Fruit fly (Drosophila melanogaster): ENCODE measurements around the gene CG43850.

Gene CG43850

dm6 chr2L:13460911-13461866 lies 46.0 kb downstream of the CG43850 start, which contains the start of gene CG46308:
CG46308 (plus strand) TSS chr2L:13461774.
- TF ChIP-seq CG4318 (GFP tag; optimal IDR thresholded peaks at IDR 0.05) (peak; percentile 20), CG10669 (GFP tag; optimal IDR thresholded peaks at IDR 0.05) (peak; percentile 57), Ets21C (GFP tag; optimal IDR thresholded peaks at IDR 0.05) (no peak), Ets96B (tag; optimal IDR thresholded peaks at IDR 0.05) (peak; percentile 55), fd59A (GFP tag; optimal IDR thresholded peaks at IDR 0.05) (no peak), CG6808 (GFP tag; optimal IDR thresholded peaks at IDR 0.05) (peak; percentile 49), CG11294 (GFP tag; IDR thresholded peaks at IDR 0.05) (no peak), acj6 (GFP tag; optimal IDR thresholded peaks at IDR 0.05) (peak; percentile 49), Hr39 (GFP tag; optimal IDR thresholded peaks at IDR 0.05) (peak; percentile 38), vri (GFP tag; optimal IDR thresholded peaks at IDR 0.05) (no peak), Sox14 (GFP tag; optimal IDR thresholded peaks at IDR 0.05) (peak; percentile 30), CG11762 (GFP tag; optimal IDR thresholded peaks at IDR 0.05; ENCODE audit: insufficient read depth) (no peak), CG6163 (GFP tag; IDR thresholded peaks at IDR 0.05) (no peak), CG8632 (GFP tag; optimal IDR thresholded peaks at IDR 0.05) (peak; percentile 3), ss (GFP tag; optimal IDR thresholded peaks at IDR 0.05) (peak in 1 of 2 experiments; percentile 57), esn (GFP tag; optimal IDR thresholded peaks at IDR 0.05) (no peak), Eip78C (GFP tag) (peak; percentile 85), Blimp-1 (GFP tag; optimal IDR thresholded peaks at IDR 0.05) (no peak), dac (GFP tag; optimal IDR thresholded peaks at IDR 0.05) (no peak), CG11902 (GFP tag; optimal IDR thresholded peaks at IDR 0.05) (peak; percentile 18), CG6854 (GFP tag; optimal IDR thresholded peaks at IDR 0.05) (no peak), Sox15 (GFP tag; optimal IDR thresholded peaks at IDR 0.05) (peak; percentile 13), CG8319 (GFP tag; optimal IDR thresholded peaks at IDR 0.05) (no peak), Gug (GFP tag; IDR thresholded peaks at IDR 0.05) (no peak), fd85E (GFP tag; optimal IDR thresholded peaks at IDR 0.05) (no peak), Eip93F (GFP tag; optimal IDR thresholded peaks at IDR 0.05) (no peak), CG10631 (GFP tag; optimal IDR thresholded peaks at IDR 0.05) (peak; percentile 38), svp (GFP tag) (no peak), CG16779 (tag; optimal IDR thresholded peaks at IDR 0.05) (peak; percentile 17), CG9139 (GFP tag; optimal IDR thresholded peaks at IDR 0.05) (no peak), CG6792 (GFP tag; optimal IDR thresholded peaks at IDR 0.05) (peak; percentile 22), CG3032 (tag; optimal IDR thresholded peaks at IDR 0.05) (peak; percentile 55), CG6276 (GFP tag; optimal IDR thresholded peaks at IDR 0.05) (peak; percentile 26), CG1621 (tag; optimal IDR thresholded peaks at IDR 0.05) (no peak), Hr38 (GFP tag; optimal IDR thresholded peaks at IDR 0.05) (no peak), CG3919 (GFP tag; optimal IDR thresholded peaks at IDR 0.05) (peak; percentile 45), cyc (GFP tag; optimal IDR thresholded peaks at IDR 0.05) (peak; percentile 42), dsx (GFP tag; optimal IDR thresholded peaks at IDR 0.05; ENCODE audit: poor library complexity, severe bottlenecking) (peak; percentile 49), Smox (GFP tag; optimal IDR thresholded peaks at IDR 0.05) (peak; percentile 29), pdm3 (GFP tag; optimal IDR thresholded peaks at IDR 0.05) (peak; percentile 43), Met (GFP tag; optimal IDR thresholded peaks at IDR 0.05) (peak; percentile 36), net (GFP tag; optimal IDR thresholded peaks at IDR 0.05) (peak; percentile 40), CG8119 (GFP tag; IDR thresholded peaks at IDR 0.05) (0 out of 3 replicates have a peak, but pooled peaks have one; percentile 37), spab (GFP tag; optimal IDR thresholded peaks at IDR 0.05) (peak; percentile 47), Sox102F (GFP tag; optimal IDR thresholded peaks at IDR 0.05) (peak; percentile 41), lz (GFP tag; optimal IDR thresholded peaks at IDR 0.05) (peak; percentile 41), Eip75B (GFP tag; optimal IDR thresholded peaks at IDR 0.05) (peak; percentile 49), fkh (GFP tag; optimal IDR thresholded peaks at IDR 0.05) (no peak), CG32006 (GFP tag; optimal IDR thresholded peaks at IDR 0.05) (peak; percentile 61)

All from whole organism, prepupa.